Fruit fly (Drosophila melanogaster) whole organism, embryonic: ENCODE data around the gene Aef1.

ENCODE experiments used
- Antp ChIP-seq: fragments of 200-800 bp; sonication (Bioruptor generic); optimal IDR thresholded peaks from 3 replicates; lab custom pipeline; 2016; ENCODE audit warnings: missing biosample characterization, missing genetic modification characterization
- Atf-2 ChIP-seq: fragments of 200-800 bp; sonication (Bioruptor generic); optimal IDR thresholded peaks from 2 replicates; lab custom pipeline; 2016; ENCODE audit warnings: missing biosample characterization, missing genetic modification characterization
- CG10543 ChIP-seq: fragments of 200-800 bp; sonication (Bioruptor generic); optimal IDR thresholded peaks from 3 replicates; lab custom pipeline; 2017; ENCODE audit warnings: missing biosample characterization, mild to moderate bottlenecking, missing genetic modification characterization, moderate library complexity
- CG10959 ChIP-seq: fragments of 200-800 bp; sonication (Bioruptor generic); IDR thresholded peaks from 2 replicates; pipeline ENCODE4 v1.3.6; 2022; ENCODE audit warnings: missing biosample characterization, missing genetic modification characterization
- CG12299 ChIP-seq: fragments of 200-800 bp; sonication (Bioruptor generic); optimal IDR thresholded peaks from 2 replicates; lab custom pipeline; 2018; ENCODE audit warnings: missing biosample characterization, mild to moderate bottlenecking, missing genetic modification characterization
- CG13123 ChIP-seq: fragments of 200-800 bp; sonication (Bioruptor generic); optimal IDR thresholded peaks from 2 replicates; lab custom pipeline; 2016; ENCODE audit warnings: missing biosample characterization, missing genetic modification characterization
- CG15479 ChIP-seq: fragments of 200-800 bp; sonication (Bioruptor generic); optimal IDR thresholded peaks from 3 replicates; lab custom pipeline; 2019; ENCODE audit warnings: missing biosample characterization, mild to moderate bottlenecking, missing genetic modification characterization, moderate library complexity
- CG1602 ChIP-seq: fragments of 200-800 bp; sonication (Bioruptor generic); optimal IDR thresholded peaks from 3 replicates; lab custom pipeline; 2016; ENCODE audit warnings: missing biosample characterization, missing genetic modification characterization
- CG1603 ChIP-seq: fragments of 200-800 bp; sonication (Bioruptor generic); optimal IDR thresholded peaks from 2 replicates; lab custom pipeline; 2019; ENCODE audit warnings: missing biosample characterization, mild to moderate bottlenecking, missing genetic modification characterization, moderate library complexity
- CG17829 ChIP-seq: fragments of 200-800 bp; optimal IDR thresholded peaks from 2 replicates; lab custom pipeline; 2019; ENCODE audit warnings: missing biosample characterization, mild to moderate bottlenecking, missing genetic modification characterization, moderate library complexity
- CG1832 ChIP-seq: fragments of 200-800 bp; sonication (Bioruptor generic); optimal IDR thresholded peaks from 2 replicates; lab custom pipeline; 2017; ENCODE audit warnings: missing biosample characterization, mild to moderate bottlenecking, missing genetic modification characterization, inconsistent platforms
- CG30020 ChIP-seq: fragments of 200-800 bp; optimal IDR thresholded peaks from 2 replicates; lab custom pipeline; 2019; ENCODE audit warnings: missing biosample characterization, mild to moderate bottlenecking, missing genetic modification characterization, moderate library complexity
- CG4617 ChIP-seq: fragments of 200-800 bp; sonication (Bioruptor generic); optimal IDR thresholded peaks from 3 replicates; lab custom pipeline; 2016; ENCODE audit warnings: missing biosample characterization, missing genetic modification characterization, borderline replicate concordance
- CG5245 ChIP-seq: fragments of 200-800 bp; sonication (Bioruptor generic); optimal IDR thresholded peaks from 3 replicates; lab custom pipeline; 2016; ENCODE audit warnings: missing biosample characterization, missing genetic modification characterization
- CG9797 ChIP-seq: fragments of 200-800 bp; sonication (Bioruptor generic); optimal IDR thresholded peaks from 3 replicates; lab custom pipeline; 2018; ENCODE audit warnings: missing biosample characterization, mild to moderate bottlenecking, missing genetic modification characterization
- CkIIα-i1 ChIP-seq: fragments of 200-800 bp; sonication (Bioruptor generic); IDR thresholded peaks from 2 replicates; pipeline ENCODE4 v1.3.6; 2022; ENCODE audit warnings: missing biosample characterization, missing genetic modification characterization
- Dp ChIP-seq: fragments of 200-800 bp; sonication (Bioruptor generic); optimal IDR thresholded peaks from 2 replicates; lab custom pipeline; 2018; ENCODE audit warnings: missing biosample characterization, mild to moderate bottlenecking, missing genetic modification characterization, moderate library complexity
- Ets65A ChIP-seq: fragments of 200-800 bp; sonication (Bioruptor generic); peaks from one replicate; lab custom pipeline; 2016; ENCODE audit warnings: missing biosample characterization, missing genetic modification characterization
- HLH3B ChIP-seq: fragments of 200-800 bp; sonication (Bioruptor generic); IDR thresholded peaks from 2 replicates; pipeline ENCODE4 v1.3.6; 2022; ENCODE audit warnings: missing biosample characterization, missing genetic modification characterization
- Hr3 ChIP-seq: fragments of 200-800 bp; sonication (Bioruptor generic); optimal IDR thresholded peaks from 3 replicates; lab custom pipeline; 2016; ENCODE audit warnings: missing biosample characterization, missing genetic modification characterization
- Hr78 ChIP-seq, 2 experiments: fragments of 200-800 bp in 1 of 2; fragments of >200 bp in 1 of 2; sonication (Bioruptor generic) in 1 of 2; optimal IDR thresholded peaks; 2 replicates each; lab custom pipeline; 2017 to 2019; ENCODE audit warnings: missing biosample characterization in 2 of 2, missing genetic modification characterization in 2 of 2, mild to moderate bottlenecking in 1 of 2, moderate library complexity in 1 of 2
- Med ChIP-seq: fragments of 200-800 bp; sonication (Bioruptor generic); peaks from one replicate; lab custom pipeline; 2016; ENCODE audit warnings: missing biosample characterization, missing genetic modification characterization, mild to moderate bottlenecking, inconsistent platforms, moderate library complexity
- Mes4 ChIP-seq: fragments of 200-800 bp; sonication (Bioruptor generic); optimal IDR thresholded peaks from 2 replicates; lab custom pipeline; 2016; ENCODE audit warnings: missing biosample characterization, missing genetic modification characterization
- Myb ChIP-seq: fragments of 200-800 bp; sonication (Bioruptor generic); optimal IDR thresholded peaks from 2 replicates; lab custom pipeline; 2016; ENCODE audit warnings: missing biosample characterization, missing genetic modification characterization
- Sox100B ChIP-seq: fragments of 200-800 bp; sonication (Bioruptor generic); optimal IDR thresholded peaks from 3 replicates; lab custom pipeline; 2018; ENCODE audit warnings: missing biosample characterization, mild to moderate bottlenecking, missing genetic modification characterization
- ab ChIP-seq: fragments of 200-800 bp; sonication (Bioruptor generic); optimal IDR thresholded peaks from 2 replicates; lab custom pipeline; 2016; ENCODE audit warnings: missing biosample characterization, missing genetic modification characterization
- ase ChIP-seq: fragments of 200-800 bp; sonication (Bioruptor generic); IDR thresholded peaks from 3 replicates; pipeline ENCODE4 v1.3.6; 2022; ENCODE audit warnings: missing biosample characterization, missing genetic modification characterization
- cad ChIP-seq: fragments of >200 bp; optimal IDR thresholded peaks from 2 replicates; lab custom pipeline; 2017; ENCODE audit warnings: missing biosample characterization, missing genetic modification characterization
- cas ChIP-seq: fragments of 200-800 bp; sonication (Bioruptor generic); IDR thresholded peaks from 2 replicates; pipeline ENCODE4 v1.3.6; 2022; ENCODE audit warnings: missing biosample characterization, missing genetic modification characterization
- chif ChIP-seq, 2 experiments: fragments of 200-800 bp; sonication (Bioruptor generic); optimal IDR thresholded peaks; 3 replicates each; lab custom pipeline; 2016; ENCODE audit warnings: missing biosample characterization in 2 of 2, missing genetic modification characterization in 2 of 2
- disco-r ChIP-seq: fragments of 200-800 bp; sonication (Bioruptor generic); optimal IDR thresholded peaks from 2 replicates; lab custom pipeline; 2016; ENCODE audit warnings: missing biosample characterization, missing genetic modification characterization
- ems ChIP-seq: fragments of 200-800 bp; sonication (Bioruptor generic); optimal IDR thresholded peaks from 3 replicates; lab custom pipeline; 2016; ENCODE audit warnings: missing biosample characterization, missing genetic modification characterization
- fd102C ChIP-seq: fragments of 200-800 bp; sonication (Bioruptor generic); optimal IDR thresholded peaks from 2 replicates; lab custom pipeline; 2018; ENCODE audit warnings: missing biosample characterization, mild to moderate bottlenecking, missing genetic modification characterization, moderate library complexity
- fd96Cb ChIP-seq: fragments of 200-800 bp; sonication (Bioruptor generic); optimal IDR thresholded peaks from 2 replicates; lab custom pipeline; 2018; ENCODE audit warnings: missing biosample characterization, mild to moderate bottlenecking, missing genetic modification characterization, moderate library complexity
- fru ChIP-seq: fragments of >200 bp; optimal IDR thresholded peaks from 2 replicates; lab custom pipeline; 2017
- gro ChIP-seq: fragments of 200-800 bp; sonication (Bioruptor generic); optimal IDR thresholded peaks from 2 replicates; lab custom pipeline; 2016; ENCODE audit warnings: missing biosample characterization, missing genetic modification characterization
- insv ChIP-seq, 2 experiments: fragments of 200-800 bp; sonication (Bioruptor generic); optimal IDR thresholded peaks; 3 replicates each; lab custom pipeline; 2016 to 2018; ENCODE audit warnings: missing biosample characterization in 2 of 2, missing genetic modification characterization in 2 of 2
- jumu ChIP-seq: fragments of 200-800 bp; sonication (Bioruptor generic); optimal IDR thresholded peaks from 3 replicates; lab custom pipeline; 2016; ENCODE audit warnings: missing biosample characterization, missing genetic modification characterization
- nerfin-2 ChIP-seq: fragments of 200-800 bp; sonication (Bioruptor generic); IDR thresholded peaks from 2 replicates; pipeline ENCODE4 v1.3.6; 2022; ENCODE audit warnings: missing biosample characterization, missing genetic modification characterization; ENCODE audit not compliant: partially characterized antibody
- nmo ChIP-seq: fragments of 200-800 bp; sonication (Bioruptor generic); optimal IDR thresholded peaks from 2 replicates; lab custom pipeline; 2018; ENCODE audit warnings: missing biosample characterization, mild to moderate bottlenecking, missing genetic modification characterization, moderate library complexity
- odd ChIP-seq: fragments of 200-800 bp; sonication (Bioruptor generic); optimal IDR thresholded peaks from 2 replicates; lab custom pipeline; 2017; ENCODE audit warnings: missing biosample characterization, mild to moderate bottlenecking, missing genetic modification characterization
- otp ChIP-seq: fragments of 200-800 bp; sonication (Bioruptor generic); IDR thresholded peaks from 3 replicates; pipeline ENCODE4, ENCODE4 v1.3.6; 2022; ENCODE audit warnings: missing biosample characterization, missing genetic modification characterization
- pfk ChIP-seq: fragments of 200-800 bp; sonication (Bioruptor generic); optimal IDR thresholded peaks from 2 replicates; lab custom pipeline; 2018; ENCODE audit warnings: missing biosample characterization, mild to moderate bottlenecking, missing genetic modification characterization, moderate library complexity
- run ChIP-seq: fragments of 200-800 bp; sonication (Bioruptor generic); optimal IDR thresholded peaks from 3 replicates; lab custom pipeline; 2018; ENCODE audit warnings: missing biosample characterization, mild to moderate bottlenecking, missing genetic modification characterization
- sens ChIP-seq: fragments of 200-800 bp; sonication (Bioruptor generic); peaks from one replicate; lab custom pipeline; 2016; ENCODE audit warnings: missing biosample characterization, missing genetic modification characterization
- sisA ChIP-seq: fragments of 200-800 bp; sonication (Bioruptor generic); IDR thresholded peaks from 2 replicates; pipeline ENCODE4 v1.3.6; 2022; ENCODE audit warnings: missing biosample characterization, missing genetic modification characterization
- slou ChIP-seq: fragments of 200-800 bp; sonication (Bioruptor generic); optimal IDR thresholded peaks from 3 replicates; lab custom pipeline; 2016; ENCODE audit warnings: missing biosample characterization, missing genetic modification characterization
- tap ChIP-seq: fragments of 200-800 bp; optimal IDR thresholded peaks from 3 replicates; lab custom pipeline; 2019; ENCODE audit warnings: missing biosample characterization, mild to moderate bottlenecking, missing genetic modification characterization, moderate library complexity
- tll ChIP-seq, 2 experiments: fragments of 200-800 bp in 1 of 2; fragments of >200 bp in 1 of 2; sonication (Bioruptor generic) in 1 of 2; optimal IDR thresholded peaks; 2 replicates each; lab custom pipeline; 2017 to 2019; ENCODE audit warnings: missing biosample characterization in 2 of 2, missing genetic modification characterization in 2 of 2, mild to moderate bottlenecking in 1 of 2, moderate library complexity in 1 of 2
- usp ChIP-seq: fragments of >200 bp; optimal IDR thresholded peaks from 2 replicates; lab custom pipeline; 2017; ENCODE audit warnings: missing biosample characterization, missing genetic modification characterization
- zen ChIP-seq: fragments of 200-800 bp; sonication (Bioruptor generic); optimal IDR thresholded peaks from 3 replicates; lab custom pipeline; 2018; ENCODE audit warnings: missing biosample characterization, mild to moderate bottlenecking, missing genetic modification characterization, moderate library complexity

The Aef1 gene

DNA sequence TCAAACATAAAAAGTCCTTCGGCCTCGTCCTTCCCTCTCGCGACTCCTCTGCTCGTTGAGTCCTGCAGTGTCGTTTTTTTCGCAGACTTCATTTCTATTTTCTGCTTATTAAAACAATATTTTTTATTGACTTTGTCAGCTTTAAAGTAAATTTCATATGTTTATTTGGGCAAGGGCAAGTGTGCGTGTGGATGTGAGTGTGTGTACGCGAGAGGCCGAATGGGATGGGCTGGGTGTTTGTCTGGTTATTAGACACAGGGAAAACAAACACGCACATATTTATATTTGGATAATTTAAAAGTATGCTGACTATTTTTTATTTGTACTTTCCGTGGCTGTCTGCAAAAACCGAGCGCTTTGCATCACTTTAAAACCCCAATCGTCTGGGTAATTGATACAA, 44.6 kb downstream of the Aef1 start:
- TF ChIP-seq cad (GFP tag; lab: Kevin White, UChicago), result no peak
- peak in 1 of 2 experiments; percentile 60 for TF ChIP-seq tll (GFP tag; optimal IDR thresholded peaks at IDR 0.05; lab: Kevin White, UChicago)
- TF ChIP-seq Ets65A (GFP tag; lab: Kevin White, UChicago), result peak; percentile 50
- peak; percentile 65 for TF ChIP-seq sens
- peak; percentile 40 for TF ChIP-seq zen
- peak; percentile 72 for TF ChIP-seq fd102C
- TF ChIP-seq cas (GFP tag; lab: Robert Waterston, UW), result no peak
- peak; percentile 23 for TF ChIP-seq CG15479
- no peak for TF ChIP-seq Atf-2
- TF ChIP-seq Med, result peak; percentile 66

DNA sequence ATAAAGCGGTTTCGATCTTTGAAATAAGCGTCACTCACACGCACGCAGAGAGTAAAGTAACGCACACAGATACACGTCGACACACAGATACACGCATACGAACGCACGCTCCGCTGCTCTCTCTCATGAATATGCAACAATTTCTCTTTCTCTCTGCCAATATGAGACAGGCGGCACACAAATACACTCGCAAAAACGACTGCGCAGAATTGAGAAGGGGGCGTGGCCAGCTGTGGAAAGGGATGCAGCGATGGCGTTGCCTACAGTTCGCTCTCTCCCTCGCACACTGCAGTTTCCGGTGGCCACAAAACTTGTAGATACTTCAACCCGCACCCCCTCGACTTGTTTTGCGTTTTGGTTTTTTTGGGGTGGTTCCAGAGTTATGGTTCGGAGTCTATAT, 46.4 kb downstream of the Aef1 start:
- peak; percentile 33 for TF ChIP-seq nmo (GFP tag; lab: Kevin White, UChicago)
- TF ChIP-seq CG4617 (GFP tag; lab: Kevin White, UChicago), result no peak
- TF ChIP-seq CG15479, result no peak
- TF ChIP-seq sisA (GFP tag; lab: Robert Waterston, UW), result no peak
- no peak for TF ChIP-seq fd96Cb
- TF ChIP-seq CG10959 (GFP tag; lab: Robert Waterston, UW), result no peak
- TF ChIP-seq CG1603 (tag; lab: Kevin White, UChicago), result peak; percentile 63
- no peak for TF ChIP-seq Myb
- no peak for TF ChIP-seq CG5245
- no peak for TF ChIP-seq zen
- TF ChIP-seq CG30020, result no peak
- peak; percentile 30 for TF ChIP-seq Sox100B (GFP tag; lab: Kevin White, UChicago)
- no peak for TF ChIP-seq jumu
- TF ChIP-seq pfk, result peak; percentile 20
- no peak for TF ChIP-seq CG10543 (GFP tag; lab: Kevin White, UChicago)
- no peak for TF ChIP-seq chif (GFP tag; optimal IDR thresholded peaks at IDR 0.05; lab: Kevin White, UChicago)
- no peak for TF ChIP-seq Dp (GFP tag; lab: Kevin White, UChicago)
- TF ChIP-seq disco-r (GFP tag; lab: Kevin White, UChicago), result no peak
- TF ChIP-seq CG1832 (GFP tag; lab: Kevin White, UChicago), result peak; percentile 89
- TF ChIP-seq gro (GFP tag; lab: Kevin White, UChicago), result no peak
- TF ChIP-seq run, result no peak
- peak; percentile 63; the same call in 1 of the 2 replicates for TF ChIP-seq HLH3B (GFP tag; lab: Robert Waterston, UW)
- TF ChIP-seq otp, result peak; percentile 69; the same call in 2 of the 3 replicates
- TF ChIP-seq insv (GFP tag; optimal IDR thresholded peaks at IDR 0.05; lab: Kevin White, UChicago), result no peak
- TF ChIP-seq CG17829 (tag; lab: Kevin White, UChicago), result peak; percentile 51
- peak; percentile 55 for TF ChIP-seq odd (GFP tag; lab: Kevin White, UChicago)
- no peak for TF ChIP-seq CG1602 (GFP tag; lab: Kevin White, UChicago)
- no peak for TF ChIP-seq Antp (GFP tag; lab: Kevin White, UChicago)
- TF ChIP-seq Hr3, result no peak
- no peak for TF ChIP-seq nerfin-2 (GFP tag; lab: Robert Waterston, UW)
- TF ChIP-seq CG9797, result no peak
- TF ChIP-seq ase (GFP tag; lab: Robert Waterston, UW), result no peak
- TF ChIP-seq fru (lab: Kevin White, UChicago), result no peak
- TF ChIP-seq usp (GFP tag; lab: Kevin White, UChicago), result no peak
- no peak for TF ChIP-seq Hr78 (GFP tag; optimal IDR thresholded peaks at IDR 0.05; lab: Kevin White, UChicago)
- TF ChIP-seq CG13123 (GFP tag; lab: Kevin White, UChicago), result no peak
- TF ChIP-seq slou, result no peak
- no peak for TF ChIP-seq tap
- no peak for TF ChIP-seq ab (GFP tag; lab: Kevin White, UChicago)
- TF ChIP-seq ems (GFP tag; lab: Kevin White, UChicago), result no peak
- no peak for TF ChIP-seq CG12299 (tag; lab: Kevin White, UChicago)
- TF ChIP-seq Mes4 (GFP tag; lab: Kevin White, UChicago), result peak; percentile 57
- TF ChIP-seq CkIIα-i1 (GFP tag; lab: Robert Waterston, UW), result no peak
